Worm (Caenorhabditis elegans) whole organism, L4 larva: ENCODE data around the gene F54D8.6.

Source experiments
- fkh-10 ChIP-seq: fragments of 150-350 bp; optimal IDR thresholded peaks from 2 replicates; lab custom pipeline; 2014; ENCODE audit warnings: missing biosample characterization, missing genetic modification reagents, missing genetic modification characterization
- pha-4 ChIP-seq, 2 experiments: fragments of 150-350 bp in 1 of 2; fragments of 200-800 bp in 1 of 2; sonication (Bioruptor generic) in 1 of 2; IDR thresholded peaks in 1 of 2; optimal IDR thresholded peaks in 1 of 2; 2 replicates each; pipeline versions ENCODE4 v1.3.6 to Lab custom; 2014 to 2022; ENCODE audit warnings: missing genetic modification characterization in 2 of 2, missing genetic modification reagents in 2 of 2, missing biosample characterization in 1 of 2, missing compliant biosample characterization in 1 of 2

DNA sequence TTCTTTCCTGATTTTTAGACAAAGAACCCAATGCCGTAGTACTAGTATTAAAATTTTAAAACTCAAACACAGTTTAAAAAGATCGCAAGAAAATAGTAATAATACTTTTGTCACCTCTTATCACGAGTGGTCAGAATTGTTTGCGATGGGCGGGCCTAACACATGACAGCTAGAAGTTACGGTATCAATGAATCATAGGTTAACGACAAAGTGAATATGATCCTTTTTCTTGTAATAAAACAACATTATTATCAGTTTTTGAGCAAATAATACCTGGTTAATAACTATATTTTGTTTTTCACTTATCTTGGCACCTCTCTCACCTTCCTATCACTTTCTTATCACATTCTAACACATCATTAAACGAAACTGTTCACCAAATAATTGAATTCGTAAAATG is 10.2 kb downstream of the F54D8.6 start:
- no peak for TF ChIP-seq pha-4 (GFP tag; IDR thresholded peaks at IDR 0.05; lab: Robert Waterston, UW)
- no peak for TF ChIP-seq pha-4 (tag; optimal IDR thresholded peaks at IDR 0.05; lab: Kevin White, UChicago)
- no peak for TF ChIP-seq fkh-10 (GFP tag; lab: Kevin White, UChicago)
